Fruit fly (Drosophila melanogaster): ENCODE measurements around the gene Fer1.

The Fer1 gene

dm6 chr3R:7088837-7089361, 47.1 kb upstream of the Fer1 start (continued):
- TF ChIP-seq nerfin-2 (GFP tag; IDR thresholded peaks at IDR 0.05; ENCODE audit: partially characterized antibody) (no peak), CG1529 (GFP tag; optimal IDR thresholded peaks at IDR 0.05) (no peak), caup (GFP tag; optimal IDR thresholded peaks at IDR 0.05; ENCODE audit: severe bottlenecking) (no peak), klu (GFP tag; IDR thresholded peaks at IDR 0.05) (no peak), CG17359 (tag; optimal IDR thresholded peaks at IDR 0.05) (no peak), CG32772 (GFP tag; IDR thresholded peaks at IDR 0.05) (no peak), nmo (GFP tag; optimal IDR thresholded peaks at IDR 0.05) (no peak), CG6683 (GFP tag; optimal IDR thresholded peaks at IDR 0.05) (no peak), salm (tag; optimal IDR thresholded peaks at IDR 0.05) (no peak), CG11504 (tag; optimal IDR thresholded peaks at IDR 0.05) (no peak), stwl (tag; optimal IDR thresholded peaks at IDR 0.05) (no peak), ttk (GFP tag; IDR thresholded peaks at IDR 0.05) (no peak), esg (GFP tag; conservative IDR thresholded peaks at IDR 0.05) (no peak), dysf (GFP tag; IDR thresholded peaks at IDR 0.05) (no peak), CG4282 (GFP tag; optimal IDR thresholded peaks at IDR 0.05) (no peak), odd (GFP tag; optimal IDR thresholded peaks at IDR 0.05) (no peak), Asciz (GFP tag; optimal IDR thresholded peaks at IDR 0.05) (no peak), CG2120 (GFP tag; optimal IDR thresholded peaks at IDR 0.05) (no peak), zfh2 (GFP tag; optimal IDR thresholded peaks at IDR 0.05) (no peak), lmd (GFP tag; IDR thresholded peaks at IDR 0.05) (no peak), CG16779 (GFP tag; IDR thresholded peaks at IDR 0.05) (no peak), gro (GFP tag; optimal IDR thresholded peaks at IDR 0.05) (no peak), Adf1 (GFP tag; IDR thresholded peaks at IDR 0.05) (no peak), Dek (tag; optimal IDR thresholded peaks at IDR 0.05) (no peak), HLH3B (GFP tag; IDR thresholded peaks at IDR 0.05) (no peak), Optix (GFP tag; IDR thresholded peaks at IDR 0.05) (no peak), CG10209 (GFP tag; optimal IDR thresholded peaks at IDR 0.05) (no peak), CG12219 (GFP tag; optimal IDR thresholded peaks at IDR 0.05) (no peak), usp (GFP tag; optimal IDR thresholded peaks at IDR 0.05) (no peak), B-H2 (GFP tag; optimal IDR thresholded peaks at IDR 0.05) (no peak), CG9437 (GFP tag; optimal IDR thresholded peaks at IDR 0.05) (no peak), Med (GFP tag) (peak; percentile 67), Atf6 (GFP tag; IDR thresholded peaks at IDR 0.05) (no peak), MBD-R2 (GFP tag; IDR thresholded peaks at IDR 0.05) (no peak), sob (GFP tag; IDR thresholded peaks at IDR 0.05) (no peak), schlank (tag; optimal IDR thresholded peaks at IDR 0.05) (no peak), CG33557 (GFP tag; optimal IDR thresholded peaks at IDR 0.05) (no peak), jumu (GFP tag; optimal IDR thresholded peaks at IDR 0.05) (no peak), Dll (GFP tag; IDR thresholded peaks at IDR 0.05; ENCODE audit: partially characterized antibody) (no peak), CG6689 (GFP tag; IDR thresholded peaks at IDR 0.05) (no peak), lov (optimal IDR thresholded peaks at IDR 0.05) (no peak), lov (GFP tag; IDR thresholded peaks at IDR 0.05) (no peak), Dfd (GFP tag; optimal IDR thresholded peaks at IDR 0.05) (no peak), HHEX (GFP tag; optimal IDR thresholded peaks at IDR 0.05) (no peak), Scr (GFP tag; IDR thresholded peaks at IDR 0.05; ENCODE audit: partially characterized antibody) (no peak), Lim3 (GFP tag; IDR thresholded peaks at IDR 0.05) (no peak), CG10147 (GFP tag; optimal IDR thresholded peaks at IDR 0.05) (no peak), ash1 (GFP tag; optimal IDR thresholded peaks at IDR 0.05) (no peak), fd64A (GFP tag; optimal IDR thresholded peaks at IDR 0.05) (no peak), CG17568 (GFP tag; optimal IDR thresholded peaks at IDR 0.05) (no peak), Rx (GFP tag; IDR thresholded peaks at IDR 0.05) (no peak), danr (GFP tag; IDR thresholded peaks at IDR 0.05) (no peak)

All from whole organism, embryonic.